Worm (Caenorhabditis elegans) whole organism, L3 larva: ENCODE measurements around the gene pcp-3.
"Not testable (repeated sequence)": the region's sequence is repeated elsewhere in the genome, so short reads cannot be mapped to it uniquely, and the experiment has no call there.

ENCODE experiments used
- R02D3.7 ChIP-seq: fragments of 150-350 bp; optimal IDR thresholded peaks from 2 replicates; lab custom pipeline; 2014; ENCODE audit warnings: missing biosample characterization, missing genetic modification characterization
- ZK546.5 ChIP-seq: sonication (generic microtip); optimal IDR thresholded peaks from 2 replicates; lab custom pipeline; 2017; ENCODE audit warnings: missing biosample characterization, missing genetic modification characterization
- aly-2 ChIP-seq: fragments of 150-350 bp; optimal IDR thresholded peaks from 2 replicates; lab custom pipeline; 2014; ENCODE audit warnings: missing biosample characterization, missing genetic modification characterization
- ama-1 ChIP-seq: fragments of 150-350 bp; optimal IDR thresholded peaks from 2 replicates; lab custom pipeline; 2018
- ceh-16 ChIP-seq: sonication (generic microtip); optimal IDR thresholded peaks from 2 replicates; lab custom pipeline; 2017; ENCODE audit warnings: missing biosample characterization, missing genetic modification characterization
- ceh-28 ChIP-seq: fragments of 150-350 bp; optimal IDR thresholded peaks from 2 replicates; lab custom pipeline; 2014; ENCODE audit warnings: missing biosample characterization, missing genetic modification reagents, missing genetic modification characterization
- ceh-82 ChIP-seq: fragments of 150-350 bp; optimal IDR thresholded peaks from 2 replicates; lab custom pipeline; 2014; ENCODE audit warnings: missing biosample characterization, missing genetic modification characterization
- ceh-9 ChIP-seq: sonication (generic microtip); optimal IDR thresholded peaks from 2 replicates; lab custom pipeline; 2018; ENCODE audit warnings: missing biosample characterization, missing genetic modification characterization
- daf-12 ChIP-seq: fragments of 150-350 bp; optimal IDR thresholded peaks from 2 replicates; lab custom pipeline; 2014; ENCODE audit warnings: missing biosample characterization, missing genetic modification reagents, missing genetic modification characterization
- egl-27 ChIP-seq: sonication (generic microtip); optimal IDR thresholded peaks from 4 replicates; lab custom pipeline; 2017; ENCODE audit warnings: missing biosample characterization, missing genetic modification reagents, missing genetic modification characterization
- egl-5 ChIP-seq: fragments of 150-350 bp; optimal IDR thresholded peaks from 2 replicates; lab custom pipeline; 2017; ENCODE audit warnings: missing biosample characterization, missing genetic modification reagents, missing genetic modification characterization, inconsistent platforms
- elt-2 ChIP-seq: sonication (generic microtip); optimal IDR thresholded peaks from 2 replicates; lab custom pipeline; 2016; ENCODE audit warnings: missing genetic modification reagents, mild to moderate bottlenecking, missing genetic modification characterization, missing compliant biosample characterization
- elt-3 ChIP-seq, 3 experiments: fragments of 150-350 bp in 1 of 3; sonication (generic microtip) in 2 of 3; optimal IDR thresholded peaks; 2 replicates in 2 of 3; 4 replicates in 1 of 3; lab custom pipeline; 2014 to 2017; ENCODE audit warnings: missing biosample characterization in 3 of 3, missing genetic modification characterization in 3 of 3
- eor-1 ChIP-seq, 2 experiments: fragments of 150-350 bp; optimal IDR thresholded peaks; 2 replicates each; lab custom pipeline; 2014 to 2018; ENCODE audit warnings: missing biosample characterization in 2 of 2, missing genetic modification characterization in 2 of 2
- fkh-10 ChIP-seq: sonication (generic microtip); optimal IDR thresholded peaks from 2 replicates; lab custom pipeline; 2017; ENCODE audit warnings: missing biosample characterization, missing genetic modification reagents, missing genetic modification characterization
- fkh-2 ChIP-seq: fragments of 150-350 bp; optimal IDR thresholded peaks from 2 replicates; lab custom pipeline; 2014; ENCODE audit warnings: missing biosample characterization, missing genetic modification reagents, missing genetic modification characterization
- hmg-11 ChIP-seq: sonication (generic microtip); optimal IDR thresholded peaks from 2 replicates; lab custom pipeline; 2016; ENCODE audit warnings: missing genetic modification characterization, missing compliant biosample characterization
- jun-1 ChIP-seq: fragments of 150-350 bp; optimal IDR thresholded peaks from 2 replicates; lab custom pipeline; 2014; ENCODE audit warnings: missing biosample characterization, missing genetic modification reagents, missing genetic modification characterization
- lin-15B ChIP-seq: fragments of 150-350 bp; optimal IDR thresholded peaks from 2 replicates; lab custom pipeline; 2014; ENCODE audit warnings: missing biosample characterization, missing genetic modification characterization
- lin-39 ChIP-seq: fragments of 150-350 bp; optimal IDR thresholded peaks from 2 replicates; lab custom pipeline; 2018; ENCODE audit warnings: missing biosample characterization, missing genetic modification reagents, missing genetic modification characterization
- lsy-12 ChIP-seq: sonication (generic microtip); optimal IDR thresholded peaks from 2 replicates; lab custom pipeline; 2016; ENCODE audit warnings: mild to moderate bottlenecking, missing genetic modification characterization, missing compliant biosample characterization
- mml-1 ChIP-seq: fragments of 150-350 bp; sonication (generic microtip); optimal IDR thresholded peaks from 3 replicates; lab custom pipeline; 2014; ENCODE audit warnings: missing biosample characterization, missing genetic modification characterization
- nfya-1 ChIP-seq: sonication (generic microtip); optimal IDR thresholded peaks from 2 replicates; lab custom pipeline; 2017; ENCODE audit warnings: missing genetic modification characterization, mild to moderate bottlenecking, missing compliant biosample characterization, antibody characterized with exemption, moderate library complexity; ENCODE audit not compliant: insufficient read depth
- nhr-11 ChIP-seq: fragments of 150-350 bp; optimal IDR thresholded peaks from 2 replicates; lab custom pipeline; 2014; ENCODE audit warnings: missing biosample characterization, missing genetic modification characterization
- nhr-23 ChIP-seq: fragments of 150-350 bp; optimal IDR thresholded peaks from 2 replicates; lab custom pipeline; 2014; ENCODE audit warnings: missing biosample characterization, missing genetic modification reagents, missing genetic modification characterization
- nhr-237 ChIP-seq: fragments of 150-350 bp; optimal IDR thresholded peaks from 2 replicates; lab custom pipeline; 2014; ENCODE audit warnings: missing biosample characterization, missing genetic modification characterization
- nhr-25 ChIP-seq: sonication (generic microtip); optimal IDR thresholded peaks from 2 replicates; lab custom pipeline; 2017; ENCODE audit warnings: missing biosample characterization, missing genetic modification characterization
- nhr-28 ChIP-seq: fragments of 150-350 bp; optimal IDR thresholded peaks from 2 replicates; lab custom pipeline; 2014; ENCODE audit warnings: missing biosample characterization, missing genetic modification characterization
- nhr-43 ChIP-seq: sonication (generic microtip); optimal IDR thresholded peaks from 2 replicates; lab custom pipeline; 2016; ENCODE audit warnings: mild to moderate bottlenecking, missing genetic modification characterization, missing compliant biosample characterization; ENCODE audit not compliant: poor library complexity, severe bottlenecking
- nhr-76 ChIP-seq: fragments of 150-350 bp; sonication (generic microtip); optimal IDR thresholded peaks from 5 replicates; lab custom pipeline; 2014; ENCODE audit warnings: missing biosample characterization, missing genetic modification characterization
- nhr-77 ChIP-seq: fragments of 150-350 bp; optimal IDR thresholded peaks from 2 replicates; lab custom pipeline; 2014; ENCODE audit warnings: missing biosample characterization, missing genetic modification characterization
- pha-4 ChIP-seq: fragments of 150-350 bp; optimal IDR thresholded peaks from 2 replicates; lab custom pipeline; 2014; ENCODE audit warnings: missing biosample characterization, missing genetic modification reagents, missing genetic modification characterization
- pqm-1 ChIP-seq: fragments of 150-350 bp; optimal IDR thresholded peaks from 2 replicates; lab custom pipeline; 2017; ENCODE audit warnings: missing biosample characterization, missing genetic modification characterization, inconsistent platforms
- sea-2 ChIP-seq: fragments of 150-350 bp; sonication (generic microtip); optimal IDR thresholded peaks from 4 replicates; lab custom pipeline; 2014; ENCODE audit warnings: missing biosample characterization, missing genetic modification reagents, missing genetic modification characterization
- skn-1 ChIP-seq: fragments of 150-350 bp; optimal IDR thresholded peaks from 2 replicates; lab custom pipeline; 2014; ENCODE audit warnings: missing biosample characterization, missing genetic modification characterization
- snpc-4 ChIP-seq: fragments of 150-350 bp; optimal IDR thresholded peaks from 2 replicates; lab custom pipeline; 2014; ENCODE audit warnings: missing biosample characterization, missing genetic modification characterization
- tbx-2 ChIP-seq: sonication (generic microtip); optimal IDR thresholded peaks from 2 replicates; lab custom pipeline; 2016; ENCODE audit warnings: mild to moderate bottlenecking, missing genetic modification characterization, missing compliant biosample characterization
- unc-39 ChIP-seq: sonication (generic microtip); optimal IDR thresholded peaks from 4 replicates; lab custom pipeline; 2017; ENCODE audit warnings: missing biosample characterization, missing genetic modification characterization
- unc-62 ChIP-seq: fragments of 150-350 bp; sonication (generic microtip); optimal IDR thresholded peaks from 4 replicates; lab custom pipeline; 2014; ENCODE audit warnings: missing biosample characterization, missing genetic modification reagents, missing genetic modification characterization
- zag-1 ChIP-seq: fragments of 150-350 bp; optimal IDR thresholded peaks from 2 replicates; lab custom pipeline; 2014; ENCODE audit warnings: missing biosample characterization, missing genetic modification characterization
- ztf-11 ChIP-seq: fragments of 150-350 bp; optimal IDR thresholded peaks from 2 replicates; lab custom pipeline; 2014; ENCODE audit warnings: missing biosample characterization, missing genetic modification characterization
- ztf-4 ChIP-seq: fragments of 150-350 bp; optimal IDR thresholded peaks from 2 replicates; lab custom pipeline; 2014; ENCODE audit warnings: missing biosample characterization, missing genetic modification characterization

Gene pcp-3

DNA sequence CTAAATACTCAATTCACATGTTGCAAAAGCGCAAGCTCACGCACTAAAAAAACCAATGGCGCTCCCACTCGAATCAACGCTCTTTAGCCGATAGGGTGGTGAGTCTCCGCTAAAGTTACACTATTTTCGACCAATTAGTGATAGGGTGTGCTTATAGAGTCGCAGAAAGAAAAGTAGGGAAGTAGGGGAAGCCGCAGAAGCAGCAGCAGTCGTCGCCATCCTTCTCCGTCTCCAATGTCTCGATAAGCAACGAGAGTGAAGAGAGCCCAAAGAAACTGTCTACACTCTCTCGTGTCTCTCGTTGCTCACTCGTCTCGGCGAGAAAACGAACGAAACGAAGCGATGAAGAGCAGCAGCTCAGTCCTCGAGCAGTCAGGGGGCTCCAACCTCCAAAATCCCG is 37.9 kb upstream of the pcp-3 start (continued):
- peak; percentile 63 for TF ChIP-seq snpc-4 (tag; lab: Kevin White, UChicago)
- peak; percentile 97 for TF ChIP-seq nfya-1
- TF ChIP-seq, all 47 proteins: peak for 15

DNA sequence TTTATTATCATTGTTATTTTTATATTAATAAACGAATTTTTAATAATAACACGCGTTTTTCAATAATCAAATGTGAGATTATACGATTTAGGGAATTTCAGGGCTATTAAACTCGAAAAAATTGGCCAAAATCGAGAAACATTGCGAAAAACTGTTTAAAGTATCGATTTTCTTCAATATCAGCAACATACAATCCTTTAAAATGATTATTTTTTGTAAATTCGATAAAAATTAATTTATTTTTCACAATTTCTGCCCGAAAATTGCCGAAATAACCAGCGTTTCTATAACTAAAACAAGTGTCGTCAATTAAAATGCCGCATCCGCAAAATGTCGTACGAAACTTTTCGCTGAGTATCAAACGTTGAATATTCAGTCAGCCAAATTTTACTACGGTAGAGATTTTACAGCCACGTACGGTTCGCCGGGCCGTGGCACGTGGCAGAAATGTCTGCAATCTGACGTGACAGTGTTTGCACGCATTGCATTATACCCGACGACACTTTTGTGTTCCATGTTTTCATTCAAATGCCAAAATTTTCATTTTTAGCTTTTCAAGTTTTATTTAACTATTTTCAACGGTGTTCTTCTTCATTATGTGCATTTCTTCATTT is 37.3 kb upstream of the pcp-3 start:
- peak; percentile 43 for TF ChIP-seq nhr-25 (tag; lab: Kevin White, UChicago)
- peak; percentile 34 for TF ChIP-seq lsy-12 (tag; lab: Kevin White, UChicago)

DNA sequence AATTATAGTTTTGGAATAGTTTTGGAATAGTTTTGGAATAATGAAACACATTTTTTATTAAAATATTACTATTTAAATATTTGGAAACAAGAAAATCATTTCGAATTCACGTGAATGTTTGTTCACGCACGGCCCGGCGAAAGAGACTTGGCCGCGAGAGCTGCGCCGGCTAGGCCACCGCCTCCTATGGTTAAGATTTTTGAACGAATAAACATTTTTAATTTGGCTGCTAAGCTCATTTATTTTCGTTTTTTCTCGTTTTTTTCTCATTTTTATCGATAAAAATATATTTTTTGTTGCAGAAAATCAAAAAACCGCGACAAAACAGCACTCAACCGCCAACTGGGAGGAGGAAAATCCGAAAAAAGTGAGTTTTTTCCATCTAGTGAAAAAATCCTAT is 35.7 kb upstream of the pcp-3 start, which contains the start of gene C46C2.7:
C46C2.7 (plus strand) TSS at position 301 of the 400 bp plus-strand sequence.
- TF ChIP-seq lin-39, hmg-11, egl-5 (tag; lab: Kevin White, UChicago): not testable (repeated sequence)

DNA sequence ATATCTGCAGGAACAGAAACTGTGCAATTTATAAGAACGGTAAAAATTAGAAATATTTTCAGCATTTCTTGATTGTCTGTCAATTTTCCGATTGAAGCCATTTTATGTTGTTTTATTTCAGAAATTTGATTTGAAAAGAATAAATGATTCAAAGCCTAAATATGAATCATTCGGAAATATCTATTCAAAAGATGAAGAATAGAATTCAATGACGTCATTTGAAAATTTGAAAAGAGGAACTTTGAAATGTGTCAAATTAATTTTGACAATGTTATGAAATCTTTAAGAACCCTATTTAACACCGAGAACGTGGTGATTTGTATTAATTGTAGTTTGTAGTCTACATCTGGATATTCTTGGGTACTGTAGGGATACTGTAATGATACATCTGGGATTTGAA is 33.7 kb upstream of the pcp-3 start, which contains the start of gene C46C2.5:
C46C2.5 (minus strand) TSS at position 101 of the 400 bp plus-strand sequence.
- TF ChIP-seq fkh-2 (tag; lab: Kevin White, UChicago) (no peak), sea-2 (GFP tag; lab: Kevin White, UChicago) (no peak), nhr-43 (tag; lab: Kevin White, UChicago) (no peak), skn-1 (tag; lab: Kevin White, UChicago) (no peak), nhr-237 (tag; lab: Kevin White, UChicago) (no peak), nfya-1 (no peak), zag-1 (tag; lab: Kevin White, UChicago) (no peak), lin-39 (tag; lab: Kevin White, UChicago) (no peak), egl-27 (tag; lab: Kevin White, UChicago) (no peak), nhr-11 (no peak), nhr-23 (tag; lab: Kevin White, UChicago) (no peak), ztf-4 (tag; lab: Kevin White, UChicago) (no peak), snpc-4 (tag; lab: Kevin White, UChicago) (no peak)

DNA sequence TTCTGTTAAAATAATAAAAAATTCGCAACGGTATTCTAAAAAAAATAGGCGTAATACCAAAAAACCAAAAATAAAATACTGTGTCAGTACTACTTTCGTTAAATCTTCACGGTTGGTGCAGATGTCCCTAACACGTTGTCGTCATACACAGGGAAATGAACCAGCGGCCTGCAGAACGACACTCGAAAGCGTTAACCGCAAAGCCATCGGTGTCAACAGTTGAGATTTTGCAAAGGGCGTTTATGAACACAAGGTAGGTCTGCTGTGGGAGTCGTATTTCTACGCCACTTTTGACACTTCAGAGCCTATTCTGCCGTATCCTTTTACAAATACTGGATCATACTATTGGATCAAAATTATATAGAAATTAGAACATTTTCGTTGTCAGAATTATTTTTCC is 32.4 kb upstream of the pcp-3 start:
- TF ChIP-seq nhr-76 (tag; lab: Kevin White, UChicago) (no peak), nfya-1 (no peak), zag-1 (tag; lab: Kevin White, UChicago) (no peak), lin-39 (tag; lab: Kevin White, UChicago) (peak; percentile 80), nhr-43 (tag; lab: Kevin White, UChicago) (peak; percentile 59), nhr-25 (tag; lab: Kevin White, UChicago) (peak; percentile 39), sea-2 (GFP tag; lab: Kevin White, UChicago) (no peak), jun-1 (peak; percentile 53), ztf-11 (no peak), skn-1 (tag; lab: Kevin White, UChicago) (no peak), daf-12 (no peak), nhr-28 (no peak), fkh-10 (no peak), unc-62 (GFP tag; lab: Kevin White, UChicago) (no peak), eor-1 (tag; optimal IDR thresholded peaks at IDR 0.05; lab: Kevin White, UChicago) (no peak), egl-27 (tag; lab: Kevin White, UChicago) (no peak), nhr-237 (tag; lab: Kevin White, UChicago) (no peak), aly-2 (tag; lab: Kevin White, UChicago) (no peak), pqm-1 (tag; lab: Kevin White, UChicago) (no peak), elt-2 (tag; lab: Kevin White, UChicago) (no peak), nhr-23 (tag; lab: Kevin White, UChicago) (peak; percentile 50), ama-1 (lab: Kevin White, UChicago) (no peak), ceh-9 (tag; lab: Kevin White, UChicago) (no peak), nhr-11 (no peak), ceh-82 (no peak), ceh-16 (tag; lab: Kevin White, UChicago) (no peak), elt-3 (tag; optimal IDR thresholded peaks at IDR 0.05; lab: Kevin White, UChicago) (no peak), unc-39 (tag; lab: Kevin White, UChicago) (no peak), nhr-77 (tag; lab: Kevin White, UChicago) (no peak), mml-1 (tag; lab: Kevin White, UChicago) (no peak), ZK546.5 (tag; lab: Kevin White, UChicago) (no peak), pha-4 (tag; lab: Kevin White, UChicago) (peak; percentile 78), ztf-4 (tag; lab: Kevin White, UChicago) (no peak), fkh-2 (tag; lab: Kevin White, UChicago) (no peak), lin-15B (tag; lab: Kevin White, UChicago) (peak; percentile 30), R02D3.7 (no peak), ceh-28 (tag; lab: Kevin White, UChicago) (no peak), hmg-11 (tag; lab: Kevin White, UChicago) (no peak), tbx-2 (tag; lab: Kevin White, UChicago) (no peak)
